Fruit fly (Drosophila melanogaster) whole organism, wandering third instar larva: ENCODE measurements around the gene CG9920.

Source experiments
- CrebA ChIP-seq: fragments of 200-800 bp; sonication (Bioruptor generic); optimal IDR thresholded peaks from 2 replicates; lab custom pipeline; 2016; ENCODE audit warnings: missing biosample characterization, mild to moderate bottlenecking, missing genetic modification characterization, borderline replicate concordance
- Hr78 ChIP-seq: fragments of >200 bp; optimal IDR thresholded peaks from 2 replicates; lab custom pipeline; 2017; ENCODE audit warnings: missing biosample characterization, missing genetic modification characterization
- Rel ChIP-seq, 2 experiments: fragments of 200-800 bp; sonication (Bioruptor generic) in 1 of 2; optimal IDR thresholded peaks; 2 replicates in 1 of 2; 3 replicates in 1 of 2; lab custom pipeline; 2016 to 2019; ENCODE audit warnings: mild to moderate bottlenecking in 2 of 2, missing biosample characterization in 2 of 2, missing genetic modification characterization in 2 of 2, moderate library complexity in 1 of 2
- sv ChIP-seq: fragments of 200-800 bp; sonication (Bioruptor generic); optimal IDR thresholded peaks from 3 replicates; lab custom pipeline; 2016; ENCODE audit warnings: missing biosample characterization, missing genetic modification characterization
- woc ChIP-seq: sonication (Bioruptor generic); optimal IDR thresholded peaks from 2 replicates; lab custom pipeline; 2016; ENCODE audit warnings: missing biosample characterization, mild to moderate bottlenecking, missing genetic modification characterization

- TF ChIP-seq sv (GFP tag; lab: Kevin White, UChicago) (no peak), Hr78 (GFP tag; lab: Kevin White, UChicago) (no peak), Rel (GFP tag; optimal IDR thresholded peaks at IDR 0.05; lab: Kevin White, UChicago) (no peak), Rel (tag; optimal IDR thresholded peaks at IDR 0.05; lab: Kevin White, UChicago) (peak; percentile 83), CrebA (GFP tag; lab: Kevin White, UChicago) (peak; percentile 36), woc (GFP tag; lab: Kevin White, UChicago) (no peak)
Observed at dm6 chr3R:14055944-14056319, 41.9 kb downstream of the CG9920 start.
